Fruit fly (Drosophila melanogaster): ENCODE results near the gene CG12099.

DNA sequence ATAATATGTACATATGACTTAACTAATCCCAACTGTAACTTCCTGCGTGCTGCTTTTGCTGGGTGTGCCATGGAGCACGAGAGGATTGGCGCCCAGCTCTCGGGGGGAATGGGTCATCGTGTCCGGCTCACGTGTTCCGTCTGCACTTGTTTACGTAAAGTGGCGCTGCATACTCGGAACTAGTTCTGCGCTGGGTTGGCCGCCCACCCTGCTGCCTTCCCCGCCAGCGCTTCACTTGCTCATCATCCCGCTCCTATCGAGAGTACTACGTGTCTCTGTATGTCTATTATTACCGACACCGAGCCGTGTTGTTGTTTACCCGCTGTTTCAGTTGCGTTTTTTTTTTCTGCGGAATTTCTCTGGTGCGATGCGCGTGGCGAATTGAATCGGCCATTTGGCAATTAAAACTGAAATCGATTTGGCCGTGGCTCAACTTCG lies 8.6 kb downstream of the CG12099 start:
- TF ChIP-seq CG8478 (optimal IDR thresholded peaks at IDR 0.05) (no peak), pan (optimal IDR thresholded peaks at IDR 0.05) (no peak)

Data from whole organism.